Worm (Caenorhabditis elegans) whole organism, L1 larva: Measurements from ENCODE around the gene popl-5.

Source experiments
- F16B12.6 ChIP-seq: fragments of 150-350 bp; optimal IDR thresholded peaks from 2 replicates; lab custom pipeline; 2014; ENCODE audit warnings: missing biosample characterization, missing genetic modification characterization
- efl-1 ChIP-seq, 4 experiments: fragments of 150-350 bp; optimal IDR thresholded peaks in 3 of 4; peaks in 1 of 4; 1 replicate in 1 of 4; 2 replicates in 3 of 4; lab custom pipeline; 2014; ENCODE audit warnings: missing biosample characterization in 2 of 4, missing genetic modification characterization in 2 of 4, missing genetic modification reagents in 2 of 4
- elt-2 ChIP-seq: sonication (generic microtip); optimal IDR thresholded peaks from 2 replicates; lab custom pipeline; 2016; ENCODE audit warnings: missing genetic modification characterization, mild to moderate bottlenecking, inconsistent platforms, missing compliant biosample characterization, missing genetic modification reagents
- elt-3 ChIP-seq, 6 experiments: fragments of 150-350 bp in 1 of 6; sonication (generic microtip); optimal IDR thresholded peaks; 2 replicates each; lab custom pipeline; 2017 to 2018; ENCODE audit warnings: missing biosample characterization in 6 of 6, missing genetic modification characterization in 6 of 6, inconsistent platforms in 1 of 6
- ets-5 ChIP-seq: fragments of 200-800 bp; sonication (Bioruptor generic); IDR thresholded peaks from 2 replicates; pipeline ENCODE4 v1.3.6; 2022; ENCODE audit warnings: missing genetic modification characterization, missing compliant biosample characterization
- hlh-17 ChIP-seq: fragments of 200-800 bp; sonication (Bioruptor generic); optimal IDR thresholded peaks from 2 replicates; lab custom pipeline; 2018; ENCODE audit warnings: missing genetic modification characterization, mild to moderate bottlenecking, missing compliant biosample characterization, moderate library complexity, borderline replicate concordance
- lin-35 ChIP-seq, 2 experiments: fragments of 150-350 bp; optimal IDR thresholded peaks; 2 replicates each; lab custom pipeline; 2014; ENCODE audit warnings: missing biosample characterization in 2 of 2, missing genetic modification characterization in 2 of 2, missing genetic modification reagents in 2 of 2
- nhr-237 ChIP-seq: fragments of 150-350 bp; optimal IDR thresholded peaks from 2 replicates; lab custom pipeline; 2014; ENCODE audit warnings: missing biosample characterization, missing genetic modification characterization
- nhr-85 ChIP-seq: sonication (generic microtip); peaks from one replicate; lab custom pipeline; 2016; ENCODE audit warnings: missing genetic modification characterization, inconsistent platforms, missing compliant biosample characterization
- sox-4 ChIP-seq: sonication (generic microtip); optimal IDR thresholded peaks from 2 replicates; lab custom pipeline; 2016; ENCODE audit warnings: missing genetic modification characterization, missing compliant biosample characterization
- unc-30 ChIP-seq: sonication (generic microtip); optimal IDR thresholded peaks from 2 replicates; lab custom pipeline; 2017; ENCODE audit warnings: missing biosample characterization, missing genetic modification characterization
- unc-98 ChIP-seq: fragments of 200-800 bp; sonication (Bioruptor generic); IDR thresholded peaks from 2 replicates; pipeline ENCODE4 v1.3.6; 2022; ENCODE audit warnings: missing genetic modification characterization, missing compliant biosample characterization
- xbp-1 ChIP-seq: sonication (generic microtip); optimal IDR thresholded peaks from 2 replicates; lab custom pipeline; 2016; ENCODE audit warnings: missing genetic modification characterization, missing compliant biosample characterization
- ztf-11 ChIP-seq, 2 experiments: sonication (generic microtip); optimal IDR thresholded peaks; 2 replicates each; lab custom pipeline; 2016 to 2017; ENCODE audit warnings: missing genetic modification characterization in 2 of 2, missing biosample characterization in 1 of 2, missing compliant biosample characterization in 1 of 2

Gene popl-5

ce11 chrIII:11443408-11443994 lies 43.6 kb downstream of the popl-5 start:
- TF ChIP-seq F16B12.6 (tag; lab: Kevin White, UChicago) (no peak), elt-3 (tag; optimal IDR thresholded peaks at IDR 0.05; lab: Kevin White, UChicago) (no peak), elt-2 (tag; lab: Kevin White, UChicago) (peak; percentile 0)

DNA sequence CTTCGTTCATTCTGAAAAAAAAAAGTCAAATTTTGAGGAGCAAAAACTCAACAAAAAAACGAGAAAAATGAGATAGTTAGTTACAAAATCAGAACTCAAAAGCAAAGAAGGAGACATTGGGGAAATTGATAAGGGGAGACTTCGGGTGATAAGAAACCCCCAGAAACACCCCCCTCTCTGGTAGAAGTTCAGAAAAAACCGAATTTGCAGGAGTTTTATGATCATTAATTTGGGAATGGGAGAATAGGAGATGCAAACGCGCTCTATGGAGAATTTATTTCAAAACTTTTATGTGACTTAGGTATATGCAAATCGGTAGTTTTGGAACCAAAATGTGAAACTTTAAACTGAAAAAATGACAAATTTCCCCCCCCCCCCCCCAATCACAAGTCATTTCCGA lies 44.6 kb downstream of the popl-5 start, which contains the start of gene sbp-1:
sbp-1 (minus strand) TSS at position 11 of the 400 bp plus-strand sequence.
- TF ChIP-seq elt-2 (tag; lab: Kevin White, UChicago), result peak; percentile 49
- TF ChIP-seq lin-35 (GFP tag; optimal IDR thresholded peaks at IDR 0.05; lab: Kevin White, UChicago), result peak in 1 of 2 experiments; percentile 10
- TF ChIP-seq nhr-85, result no peak
- TF ChIP-seq xbp-1 (tag; lab: Kevin White, UChicago), result no peak
- no peak for TF ChIP-seq ztf-11 (tag; optimal IDR thresholded peaks at IDR 0.05; lab: Kevin White, UChicago)
- no peak for TF ChIP-seq unc-98 (GFP tag; lab: Robert Waterston, UW)
- no peak for TF ChIP-seq unc-30 (tag; lab: Kevin White, UChicago)
- TF ChIP-seq sox-4 (tag; lab: Kevin White, UChicago), result no peak
- TF ChIP-seq efl-1 (optimal IDR thresholded peaks at IDR 0.05; lab: Kevin White, UChicago), result no peak
- peak in 1 of 2 experiments; percentile 35 for TF ChIP-seq efl-1 (GFP tag; optimal IDR thresholded peaks at IDR 0.05 in 1 of 2; lab: Kevin White, UChicago)
- TF ChIP-seq nhr-237, result no peak
- no peak for TF ChIP-seq hlh-17 (GFP tag; lab: Kevin White, UChicago)
- TF ChIP-seq ets-5 (GFP tag; lab: Robert Waterston, UW), result no peak
